Worm (Caenorhabditis elegans) whole organism, young adult: ENCODE data around the gene M18.6.

Experiments
- C06A6.2 ChIP-seq: fragments of 200-800 bp; sonication (Bioruptor generic); conservative IDR thresholded peaks from 2 replicates; pipeline ENCODE4 v1.3.6; 2022; ENCODE audit warnings: missing genetic modification characterization, missing compliant biosample characterization
- F39B2.1 ChIP-seq: fragments of 200-800 bp; sonication (Bioruptor generic); IDR thresholded peaks from 2 replicates; pipeline ENCODE4 v1.3.6; 2022; ENCODE audit warnings: missing genetic modification reagents, missing genetic modification characterization, missing compliant biosample characterization
- atf-7 ChIP-seq: sonication (generic microtip); optimal IDR thresholded peaks from 2 replicates; lab custom pipeline; 2017; ENCODE audit warnings: mild to moderate bottlenecking, missing genetic modification characterization, missing compliant biosample characterization
- attf-3 ChIP-seq: fragments of 200-800 bp; sonication (Bioruptor generic); conservative IDR thresholded peaks from 2 replicates; pipeline ENCODE4 v1.3.6; 2022; ENCODE audit warnings: missing genetic modification reagents, missing genetic modification characterization, missing compliant biosample characterization
- attf-5 ChIP-seq: fragments of 200-800 bp; sonication (Bioruptor generic); optimal IDR thresholded peaks from 2 replicates; lab custom pipeline; 2018; ENCODE audit warnings: mild to moderate bottlenecking, missing genetic modification characterization, missing compliant biosample characterization
- bed-1 ChIP-seq: fragments of 200-800 bp; sonication (Bioruptor generic); IDR thresholded peaks from 2 replicates; pipeline ENCODE4 v1.3.6; 2022; ENCODE audit warnings: missing genetic modification reagents, missing genetic modification characterization, missing compliant biosample characterization
- ccch-3 ChIP-seq: fragments of 200-800 bp; sonication (Bioruptor generic); optimal IDR thresholded peaks from 2 replicates; lab custom pipeline; 2018; ENCODE audit warnings: mild to moderate bottlenecking, missing genetic modification characterization, missing compliant biosample characterization
- cebp-1 ChIP-seq, 2 experiments: fragments of 200-800 bp in 1 of 2; sonication (Bioruptor generic) in 1 of 2; sonication (generic microtip) in 1 of 2; IDR thresholded peaks in 1 of 2; optimal IDR thresholded peaks in 1 of 2; 2 replicates each; pipeline versions ENCODE4 v1.3.6 to Lab custom; 2017 to 2022; ENCODE audit warnings: missing compliant biosample characterization in 2 of 2, missing genetic modification characterization in 2 of 2, mild to moderate bottlenecking in 1 of 2, missing genetic modification reagents in 1 of 2, moderate library complexity in 1 of 2
- ceh-91 ChIP-seq: fragments of 200-800 bp; sonication (Bioruptor generic); IDR thresholded peaks from 2 replicates; pipeline ENCODE4 v1.3.6; 2022; ENCODE audit warnings: missing genetic modification reagents, missing genetic modification characterization, missing compliant biosample characterization
- egl-18 ChIP-seq: fragments of 200-800 bp; sonication (Bioruptor generic); IDR thresholded peaks from 2 replicates; pipeline ENCODE4 v1.3.6; 2022; ENCODE audit warnings: missing genetic modification reagents, missing genetic modification characterization, missing compliant biosample characterization
- egrh-3 ChIP-seq: fragments of 200-800 bp; sonication (Bioruptor generic); IDR thresholded peaks from 2 replicates; pipeline ENCODE4 v1.3.6; 2022; ENCODE audit warnings: missing genetic modification reagents, missing genetic modification characterization, missing compliant biosample characterization
- ets-4 ChIP-seq: fragments of 200-800 bp; sonication (Bioruptor generic); optimal IDR thresholded peaks from 2 replicates; lab custom pipeline; 2018; ENCODE audit warnings: mild to moderate bottlenecking, missing genetic modification characterization, missing compliant biosample characterization
- fkh-3 ChIP-seq: sonication (generic microtip); optimal IDR thresholded peaks from 2 replicates; lab custom pipeline; 2016; ENCODE audit warnings: mild to moderate bottlenecking, missing genetic modification characterization, missing compliant biosample characterization
- hlh-26 ChIP-seq: fragments of 200-800 bp; sonication (Bioruptor generic); conservative IDR thresholded peaks from 2 replicates; pipeline ENCODE4 v1.3.6; 2022; ENCODE audit warnings: missing genetic modification reagents, missing genetic modification characterization, missing compliant biosample characterization
- lag-1 ChIP-seq: fragments of 200-800 bp; sonication (Bioruptor generic); IDR thresholded peaks from 2 replicates; pipeline ENCODE4 v1.3.6; 2022; ENCODE audit warnings: missing genetic modification reagents, missing genetic modification characterization, missing compliant biosample characterization
- let-607 ChIP-seq, 2 experiments: fragments of 200-800 bp in 1 of 2; sonication (Bioruptor generic) in 1 of 2; sonication (generic microtip) in 1 of 2; optimal IDR thresholded peaks; 2 replicates each; lab custom pipeline; 2016 to 2018; ENCODE audit warnings: mild to moderate bottlenecking in 2 of 2, missing compliant biosample characterization in 2 of 2, missing genetic modification characterization in 2 of 2, moderate library complexity in 2 of 2, missing genotype in 1 of 2
- lin-40 ChIP-seq: sonication (generic microtip); optimal IDR thresholded peaks from 2 replicates; lab custom pipeline; 2016; ENCODE audit warnings: missing genetic modification characterization, mild to moderate bottlenecking, missing compliant biosample characterization, missing genotype, missing genetic modification reagents
- lin-54 ChIP-seq: fragments of 200-800 bp; sonication (Bioruptor generic); optimal IDR thresholded peaks from 2 replicates; lab custom pipeline; 2018; ENCODE audit warnings: mild to moderate bottlenecking, missing genetic modification characterization, missing compliant biosample characterization
- lsl-1 ChIP-seq: fragments of 200-800 bp; sonication (Bioruptor generic); optimal IDR thresholded peaks from 2 replicates; lab custom pipeline; 2018; ENCODE audit warnings: mild to moderate bottlenecking, missing genetic modification characterization, moderate library complexity, missing compliant biosample characterization
- madf-10 ChIP-seq: sonication (generic microtip); optimal IDR thresholded peaks from 2 replicates; lab custom pipeline; 2016; ENCODE audit warnings: mild to moderate bottlenecking, missing genetic modification characterization, missing compliant biosample characterization
- nhr-120 ChIP-seq: fragments of 200-800 bp; sonication (Bioruptor generic); IDR thresholded peaks from 2 replicates; pipeline ENCODE4 v1.3.6; 2022; ENCODE audit warnings: missing genetic modification characterization, missing compliant biosample characterization
- nhr-179 ChIP-seq: sonication (generic microtip); optimal IDR thresholded peaks from 2 replicates; lab custom pipeline; 2016; ENCODE audit warnings: mild to moderate bottlenecking, missing genetic modification characterization, missing compliant biosample characterization
- pbrm-1 ChIP-seq: fragments of 200-800 bp; sonication (Bioruptor generic); IDR thresholded peaks from 2 replicates; pipeline ENCODE4 v1.3.6; 2022; ENCODE audit warnings: missing genetic modification reagents, missing genetic modification characterization, missing compliant biosample characterization
- snpc-1.3 ChIP-seq: sonication (generic microtip); optimal IDR thresholded peaks from 2 replicates; lab custom pipeline; 2017; ENCODE audit warnings: missing genetic modification characterization, mild to moderate bottlenecking, missing compliant biosample characterization, antibody characterized with exemption, moderate library complexity, missing genotype, missing genetic modification reagents; ENCODE audit not compliant: insufficient read depth
- tlf-1 ChIP-seq: fragments of 200-800 bp; sonication (Bioruptor generic); optimal IDR thresholded peaks from 2 replicates; lab custom pipeline; 2018; ENCODE audit warnings: mild to moderate bottlenecking, missing genetic modification characterization, missing compliant biosample characterization
- unc-130 ChIP-seq: sonication (generic microtip); optimal IDR thresholded peaks from 2 replicates; lab custom pipeline; 2016; ENCODE audit warnings: missing genetic modification reagents, missing genetic modification characterization, missing compliant biosample characterization
- unc-62 ChIP-seq: fragments of 150-350 bp; optimal IDR thresholded peaks from 2 replicates; lab custom pipeline; 2014; ENCODE audit warnings: missing biosample characterization, missing genetic modification reagents, missing genetic modification characterization
- xnd-1 ChIP-seq: sonication (generic microtip); optimal IDR thresholded peaks from 2 replicates; lab custom pipeline; 2016; ENCODE audit warnings: missing genotype, missing genetic modification reagents, missing genetic modification characterization, missing compliant biosample characterization
- ztf-22 ChIP-seq: fragments of 200-800 bp; sonication (Bioruptor generic); optimal IDR thresholded peaks from 2 replicates; lab custom pipeline; 2018; ENCODE audit warnings: mild to moderate bottlenecking, missing genetic modification characterization, moderate library complexity, missing compliant biosample characterization
- ztf-25 ChIP-seq: fragments of 200-800 bp; sonication (Bioruptor generic); IDR thresholded peaks from 2 replicates; pipeline ENCODE4 v1.3.6; 2022; ENCODE audit warnings: missing genetic modification reagents, missing genetic modification characterization, missing compliant biosample characterization
- ztf-26 ChIP-seq: sonication (generic microtip); optimal IDR thresholded peaks from 2 replicates; lab custom pipeline; 2017; ENCODE audit warnings: missing genetic modification characterization, missing compliant biosample characterization
- ztf-28 ChIP-seq: fragments of 200-800 bp; sonication (Bioruptor generic); IDR thresholded peaks from 2 replicates; pipeline ENCODE4 v1.3.6; 2022; ENCODE audit warnings: missing genetic modification reagents, missing genetic modification characterization, missing compliant biosample characterization

The M18.6 gene

ce11 chrIV:12093384-12093783 lies 27.7 kb upstream of the M18.6 start, which contains the start of gene cpsf-4:
TSS of gene cpsf-4 (minus strand) at chrIV:12093445.
- peak; percentile 70 for TF ChIP-seq lsl-1
- TF ChIP-seq tlf-1 (GFP tag; lab: Kevin White, UChicago): no peak

- TF ChIP-seq nhr-120 (GFP tag; lab: Robert Waterston, UW) (no peak), egl-18 (GFP tag; lab: Robert Waterston, UW) (no peak), let-607 (tag; optimal IDR thresholded peaks at IDR 0.05; lab: Kevin White, UChicago) (no peak)
These were observed 27.3 kb upstream of the M18.6 start, which contains the start of gene F11A10.5 for ce11 chrIV:12093819-12094218. TSS of gene F11A10.5 (plus strand) at chrIV:12094119.

DNA sequence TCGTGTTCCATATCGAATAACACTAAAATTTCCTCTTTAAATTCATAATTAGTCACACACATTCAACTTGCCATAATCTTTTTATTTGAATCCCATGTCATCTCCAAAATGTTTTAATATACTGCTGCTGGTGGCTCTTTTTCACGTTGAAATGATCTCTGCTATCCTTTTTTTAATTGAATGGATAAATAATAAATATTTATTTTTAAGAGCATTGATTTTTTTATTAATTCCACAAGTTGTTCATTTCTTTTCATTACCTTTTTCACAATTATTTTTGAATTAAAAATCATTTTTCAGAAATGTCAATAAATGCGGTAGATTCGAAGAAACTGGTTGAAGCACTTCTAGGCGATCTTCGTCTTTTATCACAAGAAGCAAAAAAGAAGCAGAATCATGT lies 24.6 kb upstream of the M18.6 start, which contains the start of gene mon-2:
Gene mon-2, plus strand, starts transcription at position 301 of the 400 bp plus-strand sequence.
- no peak for TF ChIP-seq ccch-3 (GFP tag; lab: Kevin White, UChicago)
- no peak for TF ChIP-seq hlh-26
- no peak for TF ChIP-seq ztf-28 (GFP tag; lab: Robert Waterston, UW)
- no peak for TF ChIP-seq snpc-1.3 (tag; lab: Kevin White, UChicago)
- TF ChIP-seq cebp-1 (GFP tag; IDR thresholded peaks at IDR 0.05; lab: Robert Waterston, UW): no peak
- TF ChIP-seq cebp-1 (tag; optimal IDR thresholded peaks at IDR 0.05; lab: Kevin White, UChicago): no peak
- TF ChIP-seq attf-3: no peak
- TF ChIP-seq egrh-3 (GFP tag; lab: Robert Waterston, UW): no peak
- no peak for TF ChIP-seq madf-10
- no peak for TF ChIP-seq lag-1 (GFP tag; lab: Robert Waterston, UW)

DNA sequence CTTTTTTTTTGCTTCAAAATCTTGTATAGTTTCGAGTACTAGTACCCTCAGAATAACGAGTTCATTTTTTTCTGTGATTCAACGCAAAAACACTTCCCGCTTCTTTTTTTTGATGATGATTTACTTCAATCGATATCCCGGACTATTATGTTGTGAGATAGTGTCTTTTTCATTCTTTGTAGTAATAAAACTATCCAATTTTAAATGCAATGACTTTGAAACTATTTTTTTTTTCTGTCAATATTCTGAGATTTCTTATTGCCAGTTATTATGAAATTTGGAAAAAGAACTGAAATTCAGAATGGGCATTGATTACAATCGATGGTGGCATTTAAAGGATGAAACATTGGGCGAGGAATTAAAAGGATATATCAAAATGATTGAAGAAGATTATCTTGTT lies 15.6 kb upstream of the M18.6 start, which contains the start of gene M18.3:
Gene M18.3, plus strand, starts transcription at position 301 of the 400 bp plus-strand sequence.
- no peak for TF ChIP-seq ets-4 (GFP tag; lab: Kevin White, UChicago)
- TF ChIP-seq F39B2.1 (GFP tag; lab: Robert Waterston, UW): no peak
- no peak for TF ChIP-seq attf-5 (GFP tag; lab: Kevin White, UChicago)
- no peak for TF ChIP-seq ztf-26 (tag; lab: Kevin White, UChicago)
- TF ChIP-seq fkh-3 (tag; lab: Kevin White, UChicago): no peak
- TF ChIP-seq lin-54 (GFP tag; lab: Kevin White, UChicago): no peak
- TF ChIP-seq C06A6.2 (GFP tag; lab: Robert Waterston, UW): no peak
- TF ChIP-seq ztf-22 (GFP tag; lab: Kevin White, UChicago): no peak
- no peak for TF ChIP-seq lin-40 (tag; lab: Kevin White, UChicago)
- TF ChIP-seq atf-7 (tag; lab: Kevin White, UChicago): no peak
- no peak for TF ChIP-seq nhr-179 (tag; lab: Kevin White, UChicago)
- no peak for TF ChIP-seq ceh-91 (GFP tag; lab: Robert Waterston, UW)
- no peak for TF ChIP-seq bed-1 (GFP tag; lab: Robert Waterston, UW)
- no peak for TF ChIP-seq unc-62 (GFP tag; lab: Kevin White, UChicago)
- TF ChIP-seq xnd-1 (tag; lab: Kevin White, UChicago): no peak
- TF ChIP-seq pbrm-1 (GFP tag; lab: Robert Waterston, UW): no peak
- no peak for TF ChIP-seq unc-130 (GFP tag; lab: Kevin White, UChicago)
- no peak for TF ChIP-seq ztf-25 (GFP tag; lab: Robert Waterston, UW)
- TF ChIP-seq ztf-28 (GFP tag; lab: Robert Waterston, UW): no peak
